Worm (Caenorhabditis elegans) whole organism, midembryonic: Measurements from ENCODE around the gene clc-17.

Experiments
- T22C8.4 ChIP-seq: fragments of 200-800 bp; sonication (Bioruptor generic); IDR thresholded peaks from 2 replicates; pipeline ENCODE4 v1.3.6; 2022; ENCODE audit warnings: missing genetic modification characterization, missing compliant biosample characterization
- cog-1 ChIP-seq: sonication (generic microtip); optimal IDR thresholded peaks from 2 replicates; lab custom pipeline; 2016; ENCODE audit warnings: missing genetic modification characterization, missing compliant biosample characterization
- flt-1 ChIP-seq: fragments of 200-800 bp; sonication (Bioruptor generic); IDR thresholded peaks from 2 replicates; pipeline ENCODE4 v1.3.6; 2022; ENCODE audit warnings: missing genetic modification characterization, missing compliant biosample characterization
- klf-2 ChIP-seq: fragments of 200-800 bp; sonication (Bioruptor generic); conservative IDR thresholded peaks from 2 replicates; pipeline ENCODE4 v1.3.6; 2022; ENCODE audit warnings: missing genetic modification reagents, missing genetic modification characterization, missing compliant biosample characterization
- med-1 ChIP-seq: sonication (generic microtip); optimal IDR thresholded peaks from 2 replicates; lab custom pipeline; 2017; ENCODE audit warnings: missing genetic modification characterization, mild to moderate bottlenecking, missing compliant biosample characterization, antibody characterized with exemption, missing genetic modification reagents; ENCODE audit not compliant: insufficient read depth
- ref-1 ChIP-seq: fragments of 200-800 bp; sonication (Bioruptor generic); conservative IDR thresholded peaks from 2 replicates; pipeline ENCODE4 v1.3.6; 2022; ENCODE audit warnings: missing genetic modification reagents, missing genetic modification characterization, missing compliant biosample characterization
- tab-1 ChIP-seq: fragments of 200-800 bp; sonication (Bioruptor generic); IDR thresholded peaks from 2 replicates; pipeline ENCODE4 v1.3.6; 2022; ENCODE audit warnings: missing genetic modification characterization, missing compliant biosample characterization
- ztf-23 ChIP-seq: fragments of 200-800 bp; sonication (Bioruptor generic); IDR thresholded peaks from 2 replicates; pipeline ENCODE4 v1.3.6; 2022; ENCODE audit warnings: missing genetic modification reagents, missing genetic modification characterization, missing compliant biosample characterization
- ztf-29 ChIP-seq: fragments of 200-800 bp; sonication (Bioruptor generic); IDR thresholded peaks from 2 replicates; pipeline ENCODE4 v1.3.6; 2022; ENCODE audit warnings: missing genetic modification reagents, missing genetic modification characterization, missing compliant biosample characterization

Gene clc-17

ce11 chrX:11134750-11135394, 27.7 kb downstream of the clc-17 start:
- TF ChIP-seq klf-2 (GFP tag; lab: Robert Waterston, UW) = no peak
- no peak for TF ChIP-seq ztf-23 (GFP tag; lab: Robert Waterston, UW)
- no peak for TF ChIP-seq med-1 (GFP tag; lab: Kevin White, UChicago)
- no peak for TF ChIP-seq ref-1 (GFP tag; lab: Robert Waterston, UW)
- no peak for TF ChIP-seq T22C8.4 (GFP tag; lab: Robert Waterston, UW)
- TF ChIP-seq cog-1 (tag; lab: Kevin White, UChicago) = no peak
- TF ChIP-seq flt-1 = no peak
- no peak for TF ChIP-seq ztf-29 (GFP tag; lab: Robert Waterston, UW)
- no peak for TF ChIP-seq tab-1 (GFP tag; lab: Robert Waterston, UW)

DNA sequence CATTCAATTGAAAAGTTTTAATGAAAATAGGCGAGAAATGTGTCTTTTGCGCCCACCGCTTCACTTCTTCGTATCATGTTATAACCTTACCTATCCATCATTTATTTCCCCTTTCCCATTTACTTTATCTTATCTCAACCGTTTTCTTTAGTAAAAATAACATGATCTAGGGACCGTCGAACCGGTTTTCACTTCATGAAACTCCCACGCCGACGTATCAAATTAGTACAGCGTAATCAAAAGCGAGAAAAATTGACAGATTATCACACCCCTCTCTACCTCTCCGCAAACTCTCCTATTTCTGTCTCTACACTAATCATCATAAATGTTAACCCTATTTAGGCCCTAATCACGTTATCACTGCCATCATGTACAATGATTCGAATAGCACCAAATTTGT, 29.8 kb downstream of the clc-17 start:
- no peak for TF ChIP-seq T22C8.4 (GFP tag; lab: Robert Waterston, UW)
- TF ChIP-seq flt-1 = no peak
- TF ChIP-seq klf-2 (GFP tag; lab: Robert Waterston, UW) = no peak
- TF ChIP-seq ref-1 (GFP tag; lab: Robert Waterston, UW) = no peak
- TF ChIP-seq ztf-29 (GFP tag; lab: Robert Waterston, UW) = no peak
- TF ChIP-seq cog-1 (tag; lab: Kevin White, UChicago) = no peak
- TF ChIP-seq tab-1 (GFP tag; lab: Robert Waterston, UW) = no peak
- TF ChIP-seq ztf-23 (GFP tag; lab: Robert Waterston, UW) = no peak
- no peak for TF ChIP-seq med-1 (GFP tag; lab: Kevin White, UChicago)

DNA sequence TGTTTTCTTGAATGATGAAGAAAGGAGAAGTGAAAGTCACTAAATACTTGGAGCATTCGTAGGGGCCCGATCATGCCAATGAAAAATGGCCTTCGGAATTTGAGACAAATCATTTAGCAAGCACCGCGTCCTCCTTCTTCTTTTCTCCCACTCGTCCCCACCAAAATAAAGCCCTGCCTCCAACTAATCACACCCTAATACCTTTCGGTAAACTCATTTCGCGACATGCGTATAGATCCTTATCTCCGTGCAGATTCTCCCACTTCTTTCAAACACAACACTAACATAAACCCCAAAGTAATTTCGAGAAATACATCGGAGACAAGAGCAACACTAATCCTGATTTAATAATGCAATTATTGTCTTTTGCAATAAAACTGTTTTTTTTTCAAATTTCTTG, 30.5 kb downstream of the clc-17 start:
- TF ChIP-seq flt-1 = no peak
- no peak for TF ChIP-seq ref-1 (GFP tag; lab: Robert Waterston, UW)
- TF ChIP-seq ztf-29 (GFP tag; lab: Robert Waterston, UW) = no peak
- no peak for TF ChIP-seq ztf-23 (GFP tag; lab: Robert Waterston, UW)
- TF ChIP-seq cog-1 (tag; lab: Kevin White, UChicago) = no peak
- no peak for TF ChIP-seq T22C8.4 (GFP tag; lab: Robert Waterston, UW)
- no peak for TF ChIP-seq med-1 (GFP tag; lab: Kevin White, UChicago)
- TF ChIP-seq tab-1 (GFP tag; lab: Robert Waterston, UW) = no peak
- TF ChIP-seq klf-2 (GFP tag; lab: Robert Waterston, UW) = no peak

- TF ChIP-seq flt-1 (no peak), cog-1 (tag; lab: Kevin White, UChicago) (no peak), ztf-23 (GFP tag; lab: Robert Waterston, UW) (no peak), ztf-29 (GFP tag; lab: Robert Waterston, UW) (no peak), T22C8.4 (GFP tag; lab: Robert Waterston, UW) (no peak), klf-2 (GFP tag; lab: Robert Waterston, UW) (no peak), tab-1 (GFP tag; lab: Robert Waterston, UW) (no peak), med-1 (GFP tag; lab: Kevin White, UChicago) (no peak), ref-1 (GFP tag; lab: Robert Waterston, UW) (no peak)
Observed at ce11 chrX:11151494-11151893, 44.3 kb downstream of the clc-17 start.

DNA sequence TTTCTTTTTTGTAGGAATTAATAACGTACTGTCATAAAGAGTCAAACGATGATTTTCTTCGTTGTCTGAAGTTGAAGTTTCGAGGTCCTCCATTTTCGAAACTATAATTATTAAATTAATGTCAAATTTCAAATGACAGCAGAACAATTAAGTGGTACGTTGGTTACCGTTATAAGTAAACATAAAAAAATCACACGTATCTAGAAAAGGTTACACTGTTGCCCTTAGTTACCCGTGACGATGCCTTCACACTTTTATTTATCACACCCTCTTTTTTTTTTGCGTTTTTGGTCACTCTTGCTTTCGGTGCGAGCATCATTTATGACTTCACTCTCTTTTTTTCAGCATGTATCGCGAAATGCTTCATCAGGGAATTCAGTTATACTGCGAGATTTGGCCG, 45.5 kb downstream of the clc-17 start, which contains the start of the genes C05C9.3 and C05C9.2:
Gene C05C9.3 (minus strand): TSS at position 101 of the 400 bp plus-strand sequence.
Gene C05C9.2 (plus strand): TSS at position 346 of the 400 bp plus-strand sequence.
- TF ChIP-seq ztf-29 (GFP tag; lab: Robert Waterston, UW) = no peak
- no peak for TF ChIP-seq ztf-23 (GFP tag; lab: Robert Waterston, UW)
- no peak for TF ChIP-seq flt-1
- TF ChIP-seq med-1 (GFP tag; lab: Kevin White, UChicago) = no peak
- TF ChIP-seq ref-1 (GFP tag; lab: Robert Waterston, UW) = no peak
- no peak for TF ChIP-seq tab-1 (GFP tag; lab: Robert Waterston, UW)
- no peak for TF ChIP-seq klf-2 (GFP tag; lab: Robert Waterston, UW)
- no peak for TF ChIP-seq T22C8.4 (GFP tag; lab: Robert Waterston, UW)
- no peak for TF ChIP-seq cog-1 (tag; lab: Kevin White, UChicago)
